Fruit fly (Drosophila melanogaster) whole organism, embryonic: ENCODE results near the gene Ctl1.

ENCODE experiments used
- Aef1 ChIP-seq: fragments of 200-800 bp; sonication (Bioruptor generic); IDR thresholded peaks from 3 replicates; pipeline ENCODE4 v1.3.6; 2022; ENCODE audit warnings: missing biosample characterization, missing genetic modification characterization
- Antp ChIP-seq: fragments of 200-800 bp; sonication (Bioruptor generic); optimal IDR thresholded peaks from 3 replicates; lab custom pipeline; 2016; ENCODE audit warnings: missing biosample characterization, missing genetic modification characterization
- B-H1 ChIP-seq: fragments of 200-800 bp; sonication (Bioruptor generic); IDR thresholded peaks from 3 replicates; pipeline ENCODE4 v1.3.6; 2022; ENCODE audit warnings: missing biosample characterization, missing genetic modification characterization
- CG10267 ChIP-seq: fragments of 200-800 bp; sonication (Bioruptor generic); optimal IDR thresholded peaks from 2 replicates; lab custom pipeline; 2018; ENCODE audit warnings: missing biosample characterization, mild to moderate bottlenecking, missing genetic modification characterization, moderate library complexity
- CG11093 ChIP-seq: fragments of 200-800 bp; sonication (Bioruptor generic); IDR thresholded peaks from 3 replicates; pipeline ENCODE4 v1.3.6; 2022; ENCODE audit warnings: missing biosample characterization, missing genetic modification characterization
- CG11456 ChIP-seq: fragments of 200-800 bp; sonication (Bioruptor generic); IDR thresholded peaks from 3 replicates; pipeline ENCODE4 v1.3.6; 2022; ENCODE audit warnings: missing biosample characterization, missing genetic modification characterization
- CG12219 ChIP-seq: fragments of 200-800 bp; sonication (Bioruptor generic); optimal IDR thresholded peaks from 3 replicates; lab custom pipeline; 2018; ENCODE audit warnings: missing biosample characterization, mild to moderate bottlenecking, missing genetic modification characterization
- CG1233 ChIP-seq: fragments of 200-800 bp; sonication (Bioruptor generic); optimal IDR thresholded peaks from 4 replicates; lab custom pipeline; 2018; ENCODE audit warnings: missing biosample characterization, mild to moderate bottlenecking, missing genetic modification characterization
- CG17829 ChIP-seq: fragments of 200-800 bp; optimal IDR thresholded peaks from 2 replicates; lab custom pipeline; 2019; ENCODE audit warnings: missing biosample characterization, mild to moderate bottlenecking, missing genetic modification characterization, moderate library complexity
- CG1792 ChIP-seq: fragments of 200-800 bp; sonication (Bioruptor generic); optimal IDR thresholded peaks from 2 replicates; lab custom pipeline; 2016; ENCODE audit warnings: missing biosample characterization, missing genetic modification characterization
- CG18599 ChIP-seq: fragments of 200-800 bp; sonication (Bioruptor generic); optimal IDR thresholded peaks from 3 replicates; lab custom pipeline; 2017; ENCODE audit warnings: missing biosample characterization, missing genetic modification characterization, mild to moderate bottlenecking, moderate library complexity, missing genetic modification reagents
- CG32772 ChIP-seq: fragments of 200-800 bp; sonication (Bioruptor generic); IDR thresholded peaks from 2 replicates; pipeline ENCODE4 v1.3.6; 2022; ENCODE audit warnings: missing biosample characterization, missing genetic modification characterization
- CG34224 ChIP-seq: fragments of 200-800 bp; sonication (Bioruptor generic); IDR thresholded peaks from 3 replicates; pipeline ENCODE4 v1.3.6; 2022; ENCODE audit warnings: missing biosample characterization, missing genetic modification characterization; ENCODE audit not compliant: partially characterized antibody
- CG8281 ChIP-seq: fragments of 200-800 bp; sonication (Bioruptor generic); optimal IDR thresholded peaks from 2 replicates; lab custom pipeline; 2018; ENCODE audit warnings: missing biosample characterization, mild to moderate bottlenecking, missing genetic modification characterization, moderate library complexity
- CG9817 ChIP-seq: fragments of 200-800 bp; sonication (Bioruptor generic); optimal IDR thresholded peaks from 2 replicates; lab custom pipeline; 2018; ENCODE audit warnings: missing biosample characterization, mild to moderate bottlenecking, missing genetic modification characterization, moderate library complexity
- Doc3 ChIP-seq: fragments of 200-800 bp; sonication (Bioruptor generic); IDR thresholded peaks from 3 replicates; pipeline ENCODE4 v1.3.6; 2022; ENCODE audit warnings: missing biosample characterization, missing genetic modification characterization; ENCODE audit not compliant: partially characterized antibody
- Dref ChIP-seq: fragments of 200-800 bp; sonication (Bioruptor generic); IDR thresholded peaks from 2 replicates; pipeline ENCODE4 v1.3.6; 2022; ENCODE audit warnings: missing biosample characterization, missing genetic modification characterization
- Eip74EF ChIP-seq, 2 experiments: fragments of 200-800 bp in 1 of 2; fragments of >200 bp in 1 of 2; sonication (Bioruptor generic) in 1 of 2; optimal IDR thresholded peaks; 2 replicates each; lab custom pipeline; 2017 to 2019; ENCODE audit warnings: missing biosample characterization in 2 of 2, missing genetic modification characterization in 2 of 2, mild to moderate bottlenecking in 1 of 2, moderate library complexity in 1 of 2
- HLH4C ChIP-seq: fragments of 200-800 bp; sonication (Bioruptor generic); IDR thresholded peaks from 3 replicates; pipeline ENCODE4 v1.3.6; 2022; ENCODE audit warnings: missing biosample characterization, missing genetic modification characterization; ENCODE audit not compliant: partially characterized antibody
- Hmx ChIP-seq: fragments of 200-800 bp; sonication (Bioruptor generic); optimal IDR thresholded peaks from 2 replicates; lab custom pipeline; 2016; ENCODE audit warnings: missing biosample characterization, missing genetic modification characterization
- Hr78 ChIP-seq, 2 experiments: fragments of 200-800 bp in 1 of 2; fragments of >200 bp in 1 of 2; sonication (Bioruptor generic) in 1 of 2; optimal IDR thresholded peaks; 2 replicates each; lab custom pipeline; 2017 to 2019; ENCODE audit warnings: missing biosample characterization in 2 of 2, missing genetic modification characterization in 2 of 2, mild to moderate bottlenecking in 1 of 2, moderate library complexity in 1 of 2
- NC2β ChIP-seq: fragments of 200-800 bp; sonication (Bioruptor generic); optimal IDR thresholded peaks from 2 replicates; lab custom pipeline; 2016; ENCODE audit warnings: missing biosample characterization, missing genetic modification characterization
- Nf-YC ChIP-seq: fragments of 200-800 bp; optimal IDR thresholded peaks from 3 replicates; lab custom pipeline; 2019; ENCODE audit warnings: missing biosample characterization, mild to moderate bottlenecking, missing genetic modification characterization, moderate library complexity
- Sry-β ChIP-seq: fragments of 200-800 bp; sonication (Bioruptor generic); optimal IDR thresholded peaks from 2 replicates; lab custom pipeline; 2018; ENCODE audit warnings: missing biosample characterization, mild to moderate bottlenecking, missing genetic modification characterization, moderate library complexity
- TFAM ChIP-seq: fragments of 200-800 bp; sonication (Bioruptor generic); optimal IDR thresholded peaks from 2 replicates; lab custom pipeline; 2017; ENCODE audit warnings: missing biosample characterization, missing genetic modification characterization, inconsistent platforms
- Trl ChIP-seq, 3 experiments: fragments of >200 bp in 2 of 3; fragments of 200-800 bp in 1 of 3; sonication (Bioruptor generic) in 1 of 3; optimal IDR thresholded peaks; 2 replicates in 1 of 3; 3 replicates in 2 of 3; lab custom pipeline; 2016 to 2017; ENCODE audit warnings: missing biosample characterization in 1 of 3, missing genetic modification characterization in 1 of 3
- Xbp1 ChIP-seq: fragments of 200-800 bp; sonication (Bioruptor generic); optimal IDR thresholded peaks from 3 replicates; lab custom pipeline; 2016; ENCODE audit warnings: missing biosample characterization, mild to moderate bottlenecking, missing genetic modification characterization
- abd-A ChIP-seq: fragments of 200-800 bp; sonication (Bioruptor generic); optimal IDR thresholded peaks from 3 replicates; lab custom pipeline; 2019; ENCODE audit warnings: missing biosample characterization, mild to moderate bottlenecking, missing genetic modification characterization, moderate library complexity
- aop ChIP-seq: fragments of 200-800 bp; sonication (Bioruptor generic); IDR thresholded peaks from 2 replicates; pipeline ENCODE4 v1.3.6; 2022; ENCODE audit warnings: missing biosample characterization, missing genetic modification characterization
- ash1 ChIP-seq: fragments of 200-800 bp; sonication (Bioruptor generic); optimal IDR thresholded peaks from 2 replicates; lab custom pipeline; 2018; ENCODE audit warnings: missing biosample characterization, mild to moderate bottlenecking, missing genetic modification characterization
- bcd ChIP-seq: fragments of 200-800 bp; sonication (Bioruptor generic); optimal IDR thresholded peaks from 2 replicates; lab custom pipeline; 2017; ENCODE audit warnings: missing biosample characterization, mild to moderate bottlenecking, missing genetic modification characterization
- chm ChIP-seq: fragments of 200-800 bp; sonication (Bioruptor generic); IDR thresholded peaks from 2 replicates; pipeline ENCODE4 v1.3.6; 2022; ENCODE audit warnings: missing biosample characterization, missing genetic modification characterization
- crp ChIP-seq, 2 experiments: fragments of 200-800 bp; sonication (Bioruptor generic); optimal IDR thresholded peaks; 2 replicates in 1 of 2; 3 replicates in 1 of 2; lab custom pipeline; 2017; ENCODE audit warnings: missing biosample characterization in 2 of 2, missing genetic modification characterization in 2 of 2, mild to moderate bottlenecking in 1 of 2, moderate library complexity in 1 of 2
- fd3F ChIP-seq: fragments of 200-800 bp; sonication (Bioruptor generic); optimal IDR thresholded peaks from 2 replicates; lab custom pipeline; 2018; ENCODE audit warnings: missing biosample characterization, mild to moderate bottlenecking, missing genetic modification characterization, moderate library complexity
- gfzf ChIP-seq: fragments of 200-800 bp; sonication (Bioruptor generic); optimal IDR thresholded peaks from 2 replicates; lab custom pipeline; 2016; ENCODE audit warnings: missing biosample characterization, mild to moderate bottlenecking, missing genetic modification characterization, moderate library complexity
- ind ChIP-seq: fragments of 200-800 bp; sonication (Bioruptor generic); optimal IDR thresholded peaks from 3 replicates; lab custom pipeline; 2016; ENCODE audit warnings: missing biosample characterization, missing genetic modification characterization
- jigr1 ChIP-seq: fragments of 200-800 bp; sonication (Bioruptor generic); IDR thresholded peaks from 3 replicates; pipeline ENCODE4 v1.3.6; 2022; ENCODE audit warnings: missing biosample characterization, missing genetic modification characterization
- ken ChIP-seq: fragments of 200-800 bp; sonication (Bioruptor generic); IDR thresholded peaks from 3 replicates; pipeline ENCODE4 v1.3.6; 2022; ENCODE audit warnings: missing biosample characterization, missing genetic modification characterization
- nau ChIP-seq: fragments of 200-800 bp; sonication (Bioruptor generic); optimal IDR thresholded peaks from 3 replicates; lab custom pipeline; 2017; ENCODE audit warnings: missing biosample characterization, mild to moderate bottlenecking, missing genetic modification characterization, missing genetic modification reagents
- oc ChIP-seq: fragments of 200-800 bp; sonication (Bioruptor generic); optimal IDR thresholded peaks from 2 replicates; lab custom pipeline; 2018; ENCODE audit warnings: missing biosample characterization, mild to moderate bottlenecking, missing genetic modification characterization, moderate library complexity
- salm ChIP-seq: fragments of 200-800 bp; sonication (Bioruptor generic); optimal IDR thresholded peaks from 2 replicates; lab custom pipeline; 2018; ENCODE audit warnings: missing biosample characterization, mild to moderate bottlenecking, missing genetic modification characterization
- schlank ChIP-seq: fragments of 200-800 bp; sonication (Bioruptor generic); optimal IDR thresholded peaks from 2 replicates; lab custom pipeline; 2018; ENCODE audit warnings: missing biosample characterization, mild to moderate bottlenecking, missing genetic modification characterization
- sisA ChIP-seq: fragments of 200-800 bp; sonication (Bioruptor generic); IDR thresholded peaks from 2 replicates; pipeline ENCODE4 v1.3.6; 2022; ENCODE audit warnings: missing biosample characterization, missing genetic modification characterization
- slp2 ChIP-seq: fragments of 200-800 bp; sonication (Bioruptor generic); optimal IDR thresholded peaks from 2 replicates; lab custom pipeline; 2016; ENCODE audit warnings: missing biosample characterization, missing genetic modification characterization
- sr ChIP-seq: fragments of 200-800 bp; sonication (Bioruptor generic); IDR thresholded peaks from 3 replicates; pipeline ENCODE4 v1.3.6; 2022; ENCODE audit warnings: missing biosample characterization, missing genetic modification characterization
- toy ChIP-seq: fragments of 200-800 bp; sonication (Bioruptor generic); IDR thresholded peaks from 2 replicates; pipeline ENCODE4 v1.3.6; 2022; ENCODE audit warnings: missing biosample characterization, missing genetic modification characterization
- trem ChIP-seq: fragments of 200-800 bp; optimal IDR thresholded peaks from 3 replicates; lab custom pipeline; 2019; ENCODE audit warnings: missing biosample characterization, mild to moderate bottlenecking, missing genetic modification characterization, moderate library complexity
- usp ChIP-seq: fragments of >200 bp; optimal IDR thresholded peaks from 2 replicates; lab custom pipeline; 2017; ENCODE audit warnings: missing biosample characterization, missing genetic modification characterization
- vnd ChIP-seq: fragments of 200-800 bp; sonication (Bioruptor generic); IDR thresholded peaks from 3 replicates; pipeline ENCODE4 v1.3.6; 2022; ENCODE audit warnings: missing biosample characterization, missing genetic modification characterization; ENCODE audit not compliant: partially characterized antibody

The Ctl1 gene

dm6 chr3L:4269920-4270319, 7.8 kb upstream of the Ctl1 start (continued):
- TF ChIP-seq bcd, result peak; percentile 71
- peak; percentile 62 for TF ChIP-seq salm
- TF ChIP-seq CG1233 (GFP tag; lab: Kevin White, UChicago), result peak; percentile 76
- TF ChIP-seq ash1 (GFP tag; lab: Kevin White, UChicago), result no peak
- TF ChIP-seq usp, result no peak
- TF ChIP-seq Nf-YC (tag; lab: Kevin White, UChicago), result peak; percentile 68
- TF ChIP-seq CG32772 (GFP tag; lab: Robert Waterston, UW), result peak; percentile 49; the same call in 1 of the 2 replicates
- TF ChIP-seq Hmx (GFP tag; lab: Kevin White, UChicago), result no peak
- no peak for TF ChIP-seq Trl (optimal IDR thresholded peaks at IDR 0.05; lab: Kevin White, UChicago)
- no peak for TF ChIP-seq Trl (GFP tag; optimal IDR thresholded peaks at IDR 0.05; lab: Kevin White, UChicago)
- TF ChIP-seq Eip74EF (GFP tag; optimal IDR thresholded peaks at IDR 0.05; lab: Kevin White, UChicago), result peak in 1 of 2 experiments; percentile 69
- TF ChIP-seq B-H1, result no peak
- peak; percentile 35; the same call in 1 of the 3 replicates for TF ChIP-seq Aef1 (GFP tag; lab: Robert Waterston, UW)
- TF ChIP-seq jigr1 (GFP tag; lab: Robert Waterston, UW), result peak; percentile 43; the same call in 1 of the 3 replicates
- TF ChIP-seq CG1792 (GFP tag; lab: Kevin White, UChicago), result no peak
- peak; percentile 80 for TF ChIP-seq CG18599 (GFP tag; lab: Kevin White, UChicago)
- TF ChIP-seq nau (GFP tag; lab: Kevin White, UChicago), result no peak
- TF ChIP-seq CG11093 (GFP tag; lab: Robert Waterston, UW), result 0 out of 3 replicates have a peak, but pooled peaks have one; percentile 60
- peak; percentile 81 for TF ChIP-seq CG17829 (tag; lab: Kevin White, UChicago)
- peak in 1 of 2 experiments; percentile 45 for TF ChIP-seq Hr78 (GFP tag; optimal IDR thresholded peaks at IDR 0.05; lab: Kevin White, UChicago)
- TF ChIP-seq aop (GFP tag; lab: Robert Waterston, UW), result no peak
- no peak for TF ChIP-seq crp (GFP tag; optimal IDR thresholded peaks at IDR 0.05; lab: Kevin White, UChicago)
- peak; percentile 45 for TF ChIP-seq CG9817
- TF ChIP-seq ind, result peak; percentile 60
- peak; percentile 59 for TF ChIP-seq trem
- no peak for TF ChIP-seq Dref (GFP tag; lab: Robert Waterston, UW)
- 0 out of 3 replicates have a peak, but pooled peaks have one; percentile 28 for TF ChIP-seq CG11456
- no peak for TF ChIP-seq TFAM (GFP tag; lab: Kevin White, UChicago)
- peak; percentile 60 for TF ChIP-seq CG12219 (GFP tag; lab: Kevin White, UChicago)
- no peak for TF ChIP-seq abd-A (tag; lab: Kevin White, UChicago)
- TF ChIP-seq vnd, result no peak
- TF ChIP-seq toy (GFP tag; lab: Robert Waterston, UW), result no peak
- TF ChIP-seq sisA (GFP tag; lab: Robert Waterston, UW), result no peak; the same call in 1 of the 2 replicates
- TF ChIP-seq ken, result no peak
- TF ChIP-seq slp2 (GFP tag; lab: Kevin White, UChicago), result no peak
- TF ChIP-seq HLH4C (GFP tag; lab: Robert Waterston, UW), result no peak
- TF ChIP-seq Sry-β, result no peak
- TF ChIP-seq oc (tag; lab: Kevin White, UChicago), result peak; percentile 74
- TF ChIP-seq CG34224 (GFP tag; lab: Robert Waterston, UW), result no peak
- TF ChIP-seq Xbp1 (GFP tag; lab: Kevin White, UChicago), result peak; percentile 54
- TF ChIP-seq CG8281 (tag; lab: Kevin White, UChicago), result peak; percentile 40
- TF ChIP-seq Antp (GFP tag; lab: Kevin White, UChicago), result no peak
- TF ChIP-seq NC2β (GFP tag; lab: Kevin White, UChicago), result no peak
- TF ChIP-seq sr (GFP tag; lab: Robert Waterston, UW), result no peak
- TF ChIP-seq gfzf (GFP tag; lab: Kevin White, UChicago), result no peak
- peak; percentile 52 for TF ChIP-seq fd3F
- no peak for TF ChIP-seq Doc3
- TF ChIP-seq chm (GFP tag; lab: Robert Waterston, UW), result no peak
- TF ChIP-seq schlank, result no peak
- peak; percentile 76 for TF ChIP-seq CG10267 (tag; lab: Kevin White, UChicago)
